Worm (Caenorhabditis elegans): ENCODE data around the gene AH9.4.

DNA sequence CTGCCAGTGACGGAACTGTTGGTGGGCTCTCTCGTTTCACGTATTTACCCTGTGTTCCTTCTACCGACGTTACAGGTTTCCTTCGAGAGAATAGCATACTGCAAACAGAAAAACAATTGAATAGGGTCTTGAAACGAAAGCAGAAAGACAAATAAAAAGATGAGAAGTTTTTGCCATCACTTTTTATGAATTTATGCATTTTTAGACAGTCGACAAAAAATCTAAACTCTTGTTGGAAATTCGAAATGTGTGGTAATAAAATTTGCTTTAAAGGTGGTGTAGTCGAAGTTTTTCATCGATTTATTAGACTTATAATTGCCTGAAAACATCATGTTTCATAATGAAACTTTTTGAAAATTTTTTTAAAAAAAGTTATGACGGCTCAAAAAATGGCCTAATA is 13.0 kb upstream of the AH9.4 start, which contains the start of gene sav-1:
- TF ChIP-seq unc-55 (GFP tag; optimal IDR thresholded peaks at IDR 0.05) (no peak), nhr-25 (tag; optimal IDR thresholded peaks at IDR 0.05) (no peak), nhr-11 (tag; optimal IDR thresholded peaks at IDR 0.05) (no peak), egl-27 (tag; optimal IDR thresholded peaks at IDR 0.05) (no peak), elt-3 (tag; optimal IDR thresholded peaks at IDR 0.05) (no peak), R02D3.7 (tag; optimal IDR thresholded peaks at IDR 0.05) (no peak), ceh-82 (tag; optimal IDR thresholded peaks at IDR 0.05) (no peak), zag-1 (tag; optimal IDR thresholded peaks at IDR 0.05) (no peak), ama-1 (optimal IDR thresholded peaks at IDR 0.05) (no peak), unc-62 (GFP tag; optimal IDR thresholded peaks at IDR 0.05) (no peak), unc-39 (tag; optimal IDR thresholded peaks at IDR 0.05) (no peak), ztf-11 (tag; optimal IDR thresholded peaks at IDR 0.05) (no peak), sma-3 (GFP tag; optimal IDR thresholded peaks at IDR 0.05) (no peak)

All from whole organism, L2 larva.